Fruit fly (Drosophila melanogaster): ENCODE data around the gene CG43083.

The CG43083 gene

DNA sequence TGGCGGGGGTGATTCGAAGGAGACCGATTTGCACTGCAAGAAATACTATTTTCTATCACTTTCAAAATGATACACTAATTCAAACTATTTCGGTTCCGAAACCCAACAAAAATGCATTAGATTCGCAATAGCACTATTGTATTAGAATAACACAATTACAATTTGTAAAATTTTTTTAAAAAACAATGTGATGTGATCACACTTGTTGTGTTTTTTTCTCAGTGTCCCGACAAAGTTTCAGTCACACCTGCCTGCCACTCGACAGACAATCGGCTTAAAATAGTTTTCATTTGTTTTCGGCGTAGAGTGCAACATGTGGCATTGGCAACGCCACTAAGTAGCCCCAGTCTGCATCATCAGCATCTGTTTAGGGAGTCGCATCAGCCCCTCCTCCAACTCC lies 26.7 kb downstream of the CG43083 start (continued):
- TF ChIP-seq Hmr (GFP tag; optimal IDR thresholded peaks at IDR 0.05) (no peak), rib (GFP tag; IDR thresholded peaks at IDR 0.05) (no peak), wek (GFP tag; optimal IDR thresholded peaks at IDR 0.05) (no peak), h (optimal IDR thresholded peaks at IDR 0.05) (no peak), odd (GFP tag; optimal IDR thresholded peaks at IDR 0.05) (no peak), fru (optimal IDR thresholded peaks at IDR 0.05) (no peak), CG8478 (optimal IDR thresholded peaks at IDR 0.05) (no peak), bigmax (GFP tag; optimal IDR thresholded peaks at IDR 0.05) (no peak), Sox102F (GFP tag; optimal IDR thresholded peaks at IDR 0.05) (peak; percentile 67), trem (tag; optimal IDR thresholded peaks at IDR 0.05) (peak; percentile 86), CG8924 (tag; optimal IDR thresholded peaks at IDR 0.05) (peak; percentile 67), CG11696 (GFP tag; IDR thresholded peaks at IDR 0.05) (peak; percentile 38), CG13123 (GFP tag; optimal IDR thresholded peaks at IDR 0.05) (peak; percentile 17), CG2129 (GFP tag; IDR thresholded peaks at IDR 0.05; ENCODE audit: partially characterized antibody) (no peak), CG2202 (tag; optimal IDR thresholded peaks at IDR 0.05) (peak; percentile 85), mld (GFP tag; IDR thresholded peaks at IDR 0.05; ENCODE audit: partially characterized antibody) (no peak), GATAe (GFP tag; conservative IDR thresholded peaks at IDR 0.05) (no peak), Dbx (GFP tag; IDR thresholded peaks at IDR 0.05) (no peak), B-H1 (GFP tag; IDR thresholded peaks at IDR 0.05) (no peak), fd96Cb (tag; optimal IDR thresholded peaks at IDR 0.05) (peak; percentile 78), Mes4 (GFP tag; optimal IDR thresholded peaks at IDR 0.05) (peak; percentile 53), eve (GFP tag; optimal IDR thresholded peaks at IDR 0.05) (peak in 1 of 2 experiments; percentile 52), CG6272 (GFP tag; IDR thresholded peaks at IDR 0.05) (no peak), NFAT (GFP tag; IDR thresholded peaks at IDR 0.05) (no peak), ara (GFP tag; IDR thresholded peaks at IDR 0.05) (peak; percentile 80; the same call in 1 of the 2 replicates), ewg (GFP tag; optimal IDR thresholded peaks at IDR 0.05) (peak; percentile 27), Ravus (GFP tag; IDR thresholded peaks at IDR 0.05) (no peak), CG8765 (GFP tag; IDR thresholded peaks at IDR 0.05) (peak; percentile 65; the same call in 1 of the 2 replicates), jigr1 (GFP tag; IDR thresholded peaks at IDR 0.05) (no peak), CG5953 (GFP tag; IDR thresholded peaks at IDR 0.05) (no peak), luna (GFP tag; optimal IDR thresholded peaks at IDR 0.05) (no peak), Xbp1 (GFP tag; optimal IDR thresholded peaks at IDR 0.05) (peak; percentile 62), CG34224 (GFP tag; IDR thresholded peaks at IDR 0.05; ENCODE audit: partially characterized antibody) (no peak), usp (GFP tag; optimal IDR thresholded peaks at IDR 0.05) (no peak), HmgZ (tag; optimal IDR thresholded peaks at IDR 0.05) (no peak), CG3065 (GFP tag; optimal IDR thresholded peaks at IDR 0.05) (peak; percentile 8), CG33213 (GFP tag; optimal IDR thresholded peaks at IDR 0.05) (peak; percentile 60), da (GFP tag; optimal IDR thresholded peaks at IDR 0.05) (peak; percentile 66), sc (optimal IDR thresholded peaks at IDR 0.05) (no peak), sc (GFP tag; optimal IDR thresholded peaks at IDR 0.05) (peak; percentile 83), ap (GFP tag; IDR thresholded peaks at IDR 0.05) (no peak), CG1832 (GFP tag; optimal IDR thresholded peaks at IDR 0.05) (no peak), HHEX (GFP tag; optimal IDR thresholded peaks at IDR 0.05) (peak; percentile 12), CG7357 (GFP tag; IDR thresholded peaks at IDR 0.05) (peak; percentile 36; the same call in 1 of the 3 replicates), CG10565 (GFP tag; optimal IDR thresholded peaks at IDR 0.05) (no peak), CG18619 (GFP tag; optimal IDR thresholded peaks at IDR 0.05) (peak; percentile 12), az2 (GFP tag; optimal IDR thresholded peaks at IDR 0.05) (peak; percentile 78), CG2875 (GFP tag; optimal IDR thresholded peaks at IDR 0.05) (peak; percentile 74), tll (GFP tag; optimal IDR thresholded peaks at IDR 0.05) (no peak), Dref (GFP tag; IDR thresholded peaks at IDR 0.05) (no peak), CG34422 (GFP tag; IDR thresholded peaks at IDR 0.05) (peak; percentile 43; the same call in 1 of the 3 replicates), ro (GFP tag; IDR thresholded peaks at IDR 0.05) (no peak), CG10654 (GFP tag; optimal IDR thresholded peaks at IDR 0.05) (peak; percentile 62)
